Fruit fly (Drosophila melanogaster): Measurements from ENCODE around the gene msk.

The msk gene

dm6 chr3L:8096106-8096558 is 19.8 kb upstream of the msk start (continued):
- peak; percentile 91 for TF ChIP-seq esn (GFP tag; optimal IDR thresholded peaks at IDR 0.05)
- peak; percentile 83 for TF ChIP-seq Met (GFP tag; optimal IDR thresholded peaks at IDR 0.05)
- TF ChIP-seq svp (GFP tag) = peak; percentile 89
- TF ChIP-seq fd85E (GFP tag; optimal IDR thresholded peaks at IDR 0.05) = peak; percentile 54
- peak; percentile 45 for TF ChIP-seq CG6854 (GFP tag; optimal IDR thresholded peaks at IDR 0.05)
- peak; percentile 97 for TF ChIP-seq CG6276 (GFP tag; optimal IDR thresholded peaks at IDR 0.05)
- TF ChIP-seq lz (GFP tag; optimal IDR thresholded peaks at IDR 0.05) = peak; percentile 82
- peak; percentile 92 for TF ChIP-seq CG16779 (tag; optimal IDR thresholded peaks at IDR 0.05)
- TF ChIP-seq CG15336 (GFP tag; IDR thresholded peaks at IDR 0.05) = peak; percentile 97
- peak; percentile 85 for TF ChIP-seq Eip75B (GFP tag; optimal IDR thresholded peaks at IDR 0.05)
- peak; percentile 51 for TF ChIP-seq fkh (GFP tag; optimal IDR thresholded peaks at IDR 0.05)
- peak; percentile 96 for TF ChIP-seq CG10631 (GFP tag; optimal IDR thresholded peaks at IDR 0.05)
- TF ChIP-seq CG8119 (GFP tag; IDR thresholded peaks at IDR 0.05) = peak; percentile 98
- no peak for TF ChIP-seq Ets21C (GFP tag; optimal IDR thresholded peaks at IDR 0.05)
- peak; percentile 95 for TF ChIP-seq acj6 (GFP tag; optimal IDR thresholded peaks at IDR 0.05)
- TF ChIP-seq CG6792 (GFP tag; optimal IDR thresholded peaks at IDR 0.05) = peak; percentile 92
- peak; percentile 84 for TF ChIP-seq CG3032 (tag; optimal IDR thresholded peaks at IDR 0.05)
- TF ChIP-seq CG31627 (GFP tag; optimal IDR thresholded peaks at IDR 0.05) = peak; percentile 82
- peak; percentile 62 for TF ChIP-seq CG9139 (GFP tag; optimal IDR thresholded peaks at IDR 0.05)
- TF ChIP-seq Gug (GFP tag; IDR thresholded peaks at IDR 0.05) = peak; percentile 95
- peak; percentile 78 for TF ChIP-seq CG6808 (GFP tag; optimal IDR thresholded peaks at IDR 0.05)
- TF ChIP-seq pdm3 (GFP tag; optimal IDR thresholded peaks at IDR 0.05) = peak; percentile 93
- TF ChIP-seq Blimp-1 (GFP tag; optimal IDR thresholded peaks at IDR 0.05) = no peak
- peak; percentile 78 for TF ChIP-seq CG8319 (GFP tag; optimal IDR thresholded peaks at IDR 0.05)
- TF ChIP-seq Ets96B (tag; optimal IDR thresholded peaks at IDR 0.05) = peak; percentile 90
- peak; percentile 94 for TF ChIP-seq CG4318 (GFP tag; optimal IDR thresholded peaks at IDR 0.05)
- TF ChIP-seq fd59A (GFP tag; optimal IDR thresholded peaks at IDR 0.05) = peak; percentile 74
- peak; percentile 97 for TF ChIP-seq Eip78C (GFP tag)
- peak; percentile 96 for TF ChIP-seq net (GFP tag; optimal IDR thresholded peaks at IDR 0.05)
- peak; percentile 77 for TF ChIP-seq vri (GFP tag; optimal IDR thresholded peaks at IDR 0.05)
- peak; percentile 96 for TF ChIP-seq OdsH (GFP tag; optimal IDR thresholded peaks at IDR 0.05)
- peak; percentile 83 for TF ChIP-seq cyc (GFP tag; optimal IDR thresholded peaks at IDR 0.05)
- peak; percentile 76 for TF ChIP-seq CG1621 (tag; optimal IDR thresholded peaks at IDR 0.05)
- peak; percentile 91 for TF ChIP-seq dac (GFP tag; optimal IDR thresholded peaks at IDR 0.05)
- TF ChIP-seq CG11902 (GFP tag; optimal IDR thresholded peaks at IDR 0.05) = peak; percentile 87
- peak; percentile 94 for TF ChIP-seq CG34406 (GFP tag; optimal IDR thresholded peaks at IDR 0.05)
- peak; percentile 90 for TF ChIP-seq Sox15 (GFP tag; optimal IDR thresholded peaks at IDR 0.05)
- peak; percentile 92 for TF ChIP-seq CG10669 (GFP tag; optimal IDR thresholded peaks at IDR 0.05)

dm6 chr3L:8097101-8097500 is 18.9 kb upstream of the msk start:
- TF ChIP-seq vri (GFP tag; optimal IDR thresholded peaks at IDR 0.05) (peak; percentile 30), achi (GFP tag; optimal IDR thresholded peaks at IDR 0.05) (no peak)

- TF ChIP-seq CG6163 (GFP tag; IDR thresholded peaks at IDR 0.05) = 0 out of 3 replicates have a peak, but pooled peaks have one; percentile 13
- TF ChIP-seq Eip75B (GFP tag; optimal IDR thresholded peaks at IDR 0.05) = no peak
- TF ChIP-seq pdm3 (GFP tag; optimal IDR thresholded peaks at IDR 0.05) = no peak
- TF ChIP-seq CG16779 (tag; optimal IDR thresholded peaks at IDR 0.05) = no peak
- TF ChIP-seq fd85E (GFP tag; optimal IDR thresholded peaks at IDR 0.05) = no peak
- no peak for TF ChIP-seq Met (GFP tag; optimal IDR thresholded peaks at IDR 0.05)
- no peak for TF ChIP-seq topi (GFP tag; optimal IDR thresholded peaks at IDR 0.05)
Observed at dm6 chr3L:8108201-8108600, 7.8 kb upstream of the msk start.
